Worm (Caenorhabditis elegans) whole organism, midembryonic: ENCODE results near the gene lgc-22.

Source experiments
- T22C8.4 ChIP-seq: fragments of 200-800 bp; sonication (Bioruptor generic); IDR thresholded peaks from 2 replicates; pipeline ENCODE4 v1.3.6; 2022; ENCODE audit warnings: missing genetic modification characterization, missing compliant biosample characterization
- cog-1 ChIP-seq: sonication (generic microtip); optimal IDR thresholded peaks from 2 replicates; lab custom pipeline; 2016; ENCODE audit warnings: missing genetic modification characterization, missing compliant biosample characterization
- flt-1 ChIP-seq: fragments of 200-800 bp; sonication (Bioruptor generic); IDR thresholded peaks from 2 replicates; pipeline ENCODE4 v1.3.6; 2022; ENCODE audit warnings: missing genetic modification characterization, missing compliant biosample characterization
- ref-1 ChIP-seq: fragments of 200-800 bp; sonication (Bioruptor generic); conservative IDR thresholded peaks from 2 replicates; pipeline ENCODE4 v1.3.6; 2022; ENCODE audit warnings: missing genetic modification reagents, missing genetic modification characterization, missing compliant biosample characterization
- ztf-23 ChIP-seq: fragments of 200-800 bp; sonication (Bioruptor generic); IDR thresholded peaks from 2 replicates; pipeline ENCODE4 v1.3.6; 2022; ENCODE audit warnings: missing genetic modification reagents, missing genetic modification characterization, missing compliant biosample characterization

ce11 chrIV:4291174-4291573 lies 9.9 kb upstream of the lgc-22 start, which contains the start of gene F15E6.4:
- TF ChIP-seq flt-1 (GFP tag; lab: Robert Waterston, UW) (no peak), ref-1 (no peak), cog-1 (tag; lab: Kevin White, UChicago) (no peak), ztf-23 (GFP tag; lab: Robert Waterston, UW) (no peak), T22C8.4 (no peak)
